Worm (Caenorhabditis elegans) whole organism, L1 larva: ENCODE measurements around the gene col-39.

Experiments
- C04F5.9 ChIP-seq: sonication (generic microtip); optimal IDR thresholded peaks from 2 replicates; lab custom pipeline; 2016; ENCODE audit warnings: missing genetic modification characterization, missing compliant biosample characterization
- C16A3.4 ChIP-seq: fragments of 150-350 bp; optimal IDR thresholded peaks from 2 replicates; lab custom pipeline; 2014; ENCODE audit warnings: missing biosample characterization, missing genetic modification characterization
- C34B4.2 ChIP-seq: sonication (generic microtip); optimal IDR thresholded peaks from 2 replicates; lab custom pipeline; 2017; ENCODE audit warnings: mild to moderate bottlenecking, missing genetic modification characterization, missing compliant biosample characterization
- ama-1 ChIP-seq: fragments of 150-350 bp; optimal IDR thresholded peaks from 2 replicates; lab custom pipeline; 2014
- ceh-8 ChIP-seq: fragments of 200-800 bp; sonication (Bioruptor generic); optimal IDR thresholded peaks from 2 replicates; lab custom pipeline; 2018; ENCODE audit warnings: mild to moderate bottlenecking, missing genetic modification characterization, moderate library complexity, missing compliant biosample characterization
- ceh-88 ChIP-seq: fragments of 200-800 bp; sonication (Bioruptor generic); IDR thresholded peaks from 2 replicates; pipeline ENCODE4 v1.3.6; 2022; ENCODE audit warnings: missing genetic modification characterization, missing compliant biosample characterization
- ceh-90 ChIP-seq: sonication (generic microtip); optimal IDR thresholded peaks from 2 replicates; lab custom pipeline; 2016; ENCODE audit warnings: missing genetic modification characterization, missing compliant biosample characterization
- ces-1 ChIP-seq: fragments of 150-350 bp; optimal IDR thresholded peaks from 2 replicates; lab custom pipeline; 2014; ENCODE audit warnings: missing biosample characterization, missing genetic modification reagents, missing genetic modification characterization
- dsc-1 ChIP-seq: sonication (generic microtip); optimal IDR thresholded peaks from 2 replicates; lab custom pipeline; 2016; ENCODE audit warnings: mild to moderate bottlenecking, missing genetic modification characterization, missing compliant biosample characterization
- efl-3 ChIP-seq: fragments of 200-800 bp; sonication (Bioruptor generic); optimal IDR thresholded peaks from 2 replicates; lab custom pipeline; 2018; ENCODE audit warnings: mild to moderate bottlenecking, missing genetic modification characterization, missing compliant biosample characterization
- egl-27 ChIP-seq, 2 experiments: fragments of 150-350 bp in 1 of 2; sonication (generic microtip); optimal IDR thresholded peaks; 3 replicates each; lab custom pipeline; 2017 to 2018; ENCODE audit warnings: missing biosample characterization in 2 of 2, missing genetic modification characterization in 2 of 2, missing genetic modification reagents in 2 of 2
- ets-5 ChIP-seq: fragments of 200-800 bp; sonication (Bioruptor generic); IDR thresholded peaks from 2 replicates; pipeline ENCODE4 v1.3.6; 2022; ENCODE audit warnings: missing genetic modification characterization, missing compliant biosample characterization
- fkh-4 ChIP-seq: sonication (generic microtip); optimal IDR thresholded peaks from 2 replicates; lab custom pipeline; 2016; ENCODE audit warnings: missing compliant biosample characterization, missing genetic modification characterization, borderline replicate concordance
- fkh-8 ChIP-seq: sonication (generic microtip); optimal IDR thresholded peaks from 2 replicates; lab custom pipeline; 2016; ENCODE audit warnings: mild to moderate bottlenecking, missing genetic modification characterization, missing compliant biosample characterization
- fos-1 ChIP-seq: fragments of 150-350 bp; optimal IDR thresholded peaks from 2 replicates; lab custom pipeline; 2014; ENCODE audit warnings: missing biosample characterization, missing genetic modification characterization
- grh-1 ChIP-seq: fragments of 200-800 bp; sonication (Bioruptor generic); IDR thresholded peaks from 2 replicates; pipeline ENCODE4 v1.3.6; 2022; ENCODE audit warnings: missing genetic modification reagents, missing genetic modification characterization, missing compliant biosample characterization
- hlh-17 ChIP-seq: fragments of 200-800 bp; sonication (Bioruptor generic); optimal IDR thresholded peaks from 2 replicates; lab custom pipeline; 2018; ENCODE audit warnings: missing genetic modification characterization, mild to moderate bottlenecking, missing compliant biosample characterization, moderate library complexity, borderline replicate concordance
- hlh-4 ChIP-seq: sonication (generic microtip); optimal IDR thresholded peaks from 2 replicates; lab custom pipeline; 2016; ENCODE audit warnings: mild to moderate bottlenecking, missing genetic modification characterization, missing compliant biosample characterization
- hpl-2 ChIP-seq: fragments of 150-350 bp; optimal IDR thresholded peaks from 2 replicates; lab custom pipeline; 2014; ENCODE audit warnings: missing biosample characterization, missing genetic modification reagents, missing genetic modification characterization
- irx-1 ChIP-seq: sonication (generic microtip); optimal IDR thresholded peaks from 2 replicates; lab custom pipeline; 2016; ENCODE audit warnings: missing genetic modification characterization, missing compliant biosample characterization
- jun-1 ChIP-seq: fragments of 150-350 bp; optimal IDR thresholded peaks from 2 replicates; lab custom pipeline; 2014; ENCODE audit warnings: missing biosample characterization, missing genetic modification reagents, missing genetic modification characterization
- lin-13 ChIP-seq: fragments of 150-350 bp; optimal IDR thresholded peaks from 2 replicates; lab custom pipeline; 2014; ENCODE audit warnings: missing biosample characterization, missing genetic modification reagents, missing genetic modification characterization
- lin-15B ChIP-seq: fragments of 150-350 bp; sonication (generic microtip); optimal IDR thresholded peaks from 3 replicates; lab custom pipeline; 2014; ENCODE audit warnings: missing biosample characterization, missing genetic modification characterization
- lin-35 ChIP-seq, 2 experiments: fragments of 150-350 bp; optimal IDR thresholded peaks; 2 replicates each; lab custom pipeline; 2014; ENCODE audit warnings: missing biosample characterization in 2 of 2, missing genetic modification characterization in 2 of 2, missing genetic modification reagents in 2 of 2
- lin-39 ChIP-seq: fragments of 150-350 bp; optimal IDR thresholded peaks from 2 replicates; lab custom pipeline; 2014; ENCODE audit warnings: missing biosample characterization, missing genetic modification reagents, missing genetic modification characterization
- lir-3 ChIP-seq: sonication (generic microtip); optimal IDR thresholded peaks from 2 replicates; lab custom pipeline; 2016; ENCODE audit warnings: mild to moderate bottlenecking, missing genetic modification characterization, moderate library complexity, missing compliant biosample characterization; ENCODE audit not compliant: poor library complexity
- mep-1 ChIP-seq: fragments of 150-350 bp; optimal IDR thresholded peaks from 2 replicates; lab custom pipeline; 2014; ENCODE audit warnings: missing biosample characterization, missing genetic modification characterization
- nhr-12 ChIP-seq: sonication (generic microtip); optimal IDR thresholded peaks from 2 replicates; lab custom pipeline; 2017; ENCODE audit warnings: missing biosample characterization, missing genetic modification characterization
- nhr-19 ChIP-seq: fragments of 200-800 bp; sonication (Bioruptor generic); conservative IDR thresholded peaks from 2 replicates; pipeline ENCODE4 v1.3.6; 2022; ENCODE audit warnings: missing genetic modification characterization, missing compliant biosample characterization
- nhr-20 ChIP-seq: sonication (generic microtip); optimal IDR thresholded peaks from 2 replicates; lab custom pipeline; 2016; ENCODE audit warnings: mild to moderate bottlenecking, missing genetic modification characterization, missing compliant biosample characterization
- nhr-237 ChIP-seq: fragments of 150-350 bp; optimal IDR thresholded peaks from 2 replicates; lab custom pipeline; 2014; ENCODE audit warnings: missing biosample characterization, missing genetic modification characterization
- nhr-28 ChIP-seq: fragments of 150-350 bp; optimal IDR thresholded peaks from 2 replicates; lab custom pipeline; 2014; ENCODE audit warnings: missing biosample characterization, missing genetic modification characterization
- nhr-47 ChIP-seq: sonication (generic microtip); optimal IDR thresholded peaks from 2 replicates; lab custom pipeline; 2016; ENCODE audit warnings: mild to moderate bottlenecking, missing genetic modification characterization, moderate library complexity, missing compliant biosample characterization
- nhr-71 ChIP-seq: sonication (generic microtip); optimal IDR thresholded peaks from 2 replicates; lab custom pipeline; 2016; ENCODE audit warnings: mild to moderate bottlenecking, missing genetic modification characterization, moderate library complexity, missing compliant biosample characterization
- nhr-76 ChIP-seq: sonication (generic microtip); optimal IDR thresholded peaks from 2 replicates; lab custom pipeline; 2017; ENCODE audit warnings: missing biosample characterization, missing genetic modification characterization
- nhr-85 ChIP-seq: sonication (generic microtip); peaks from one replicate; lab custom pipeline; 2016; ENCODE audit warnings: missing genetic modification characterization, inconsistent platforms, missing compliant biosample characterization
- nhr-90 ChIP-seq: sonication (generic microtip); optimal IDR thresholded peaks from 2 replicates; lab custom pipeline; 2016; ENCODE audit warnings: mild to moderate bottlenecking, missing genetic modification characterization, missing compliant biosample characterization; ENCODE audit not compliant: poor library complexity
- pax-3 ChIP-seq: fragments of 200-800 bp; sonication (Bioruptor generic); optimal IDR thresholded peaks from 2 replicates; lab custom pipeline; 2018; ENCODE audit warnings: mild to moderate bottlenecking, missing genetic modification characterization, moderate library complexity, missing compliant biosample characterization
- skn-1 ChIP-seq: fragments of 150-350 bp; optimal IDR thresholded peaks from 2 replicates; lab custom pipeline; 2014; ENCODE audit warnings: missing biosample characterization, missing genetic modification characterization
- snpc-4 ChIP-seq: fragments of 150-350 bp; optimal IDR thresholded peaks from 2 replicates; lab custom pipeline; 2014; ENCODE audit warnings: missing biosample characterization, missing genetic modification characterization
- snu-23 ChIP-seq: sonication (generic microtip); optimal IDR thresholded peaks from 2 replicates; lab custom pipeline; 2016; ENCODE audit warnings: missing genetic modification characterization, missing compliant biosample characterization
- sox-4 ChIP-seq: sonication (generic microtip); optimal IDR thresholded peaks from 2 replicates; lab custom pipeline; 2016; ENCODE audit warnings: missing genetic modification characterization, missing compliant biosample characterization
- sptf-1 ChIP-seq: fragments of 150-350 bp; optimal IDR thresholded peaks from 2 replicates; lab custom pipeline; 2014; ENCODE audit warnings: missing biosample characterization, missing genetic modification characterization
- sup-37 ChIP-seq: fragments of 200-800 bp; sonication (Bioruptor generic); optimal IDR thresholded peaks from 2 replicates; lab custom pipeline; 2018; ENCODE audit warnings: mild to moderate bottlenecking, missing genetic modification characterization, missing compliant biosample characterization
- swsn-7 ChIP-seq: sonication (generic microtip); optimal IDR thresholded peaks from 2 replicates; lab custom pipeline; 2016; ENCODE audit warnings: missing genetic modification characterization, missing compliant biosample characterization
- tbx-2 ChIP-seq: sonication (generic microtip); optimal IDR thresholded peaks from 2 replicates; lab custom pipeline; 2016; ENCODE audit warnings: missing genetic modification characterization, missing compliant biosample characterization
- tlp-1 ChIP-seq: fragments of 150-350 bp; optimal IDR thresholded peaks from 2 replicates; lab custom pipeline; 2014; ENCODE audit warnings: missing biosample characterization, missing genetic modification characterization
- unc-130 ChIP-seq: fragments of 150-350 bp; optimal IDR thresholded peaks from 2 replicates; lab custom pipeline; 2017; ENCODE audit warnings: missing biosample characterization, missing genetic modification characterization, inconsistent platforms
- unc-62 ChIP-seq: fragments of 150-350 bp; optimal IDR thresholded peaks from 2 replicates; lab custom pipeline; 2014; ENCODE audit warnings: missing biosample characterization, missing genetic modification reagents, missing genetic modification characterization
- unc-86 ChIP-seq: sonication (generic microtip); optimal IDR thresholded peaks from 2 replicates; lab custom pipeline; 2016; ENCODE audit warnings: missing genetic modification characterization, missing compliant biosample characterization
- unc-98 ChIP-seq: fragments of 200-800 bp; sonication (Bioruptor generic); IDR thresholded peaks from 2 replicates; pipeline ENCODE4 v1.3.6; 2022; ENCODE audit warnings: missing genetic modification characterization, missing compliant biosample characterization
- vab-15 ChIP-seq: sonication (generic microtip); optimal IDR thresholded peaks from 2 replicates; lab custom pipeline; 2017; ENCODE audit warnings: missing genotype, mild to moderate bottlenecking, missing genetic modification characterization, missing compliant biosample characterization
- zag-1 ChIP-seq: fragments of 150-350 bp; optimal IDR thresholded peaks from 2 replicates; lab custom pipeline; 2014; ENCODE audit warnings: missing biosample characterization, missing genetic modification characterization
- zip-4 ChIP-seq: fragments of 200-800 bp; sonication (Bioruptor generic); optimal IDR thresholded peaks from 2 replicates; lab custom pipeline; 2018; ENCODE audit warnings: mild to moderate bottlenecking, missing genetic modification characterization, moderate library complexity, missing compliant biosample characterization

The col-39 gene

ce11 chrII:10730702-10731101 is 26.0 kb downstream of the col-39 start:
- TF ChIP-seq lin-39 (tag; lab: Kevin White, UChicago) (no peak), ceh-90 (no peak), jun-1 (no peak), nhr-28 (tag; lab: Kevin White, UChicago) (no peak), fkh-4 (tag; lab: Kevin White, UChicago) (no peak), swsn-7 (tag; lab: Kevin White, UChicago) (peak; percentile 3), efl-3 (GFP tag; lab: Kevin White, UChicago) (no peak), egl-27 (tag; optimal IDR thresholded peaks at IDR 0.05; lab: Kevin White, UChicago) (no peak), sup-37 (GFP tag; lab: Kevin White, UChicago) (no peak), hlh-4 (tag; lab: Kevin White, UChicago) (peak; percentile 72), sox-4 (tag; lab: Kevin White, UChicago) (no peak), tbx-2 (tag; lab: Kevin White, UChicago) (no peak), lir-3 (tag; lab: Kevin White, UChicago) (no peak), hlh-17 (GFP tag; lab: Kevin White, UChicago) (no peak), C16A3.4 (tag; lab: Kevin White, UChicago) (no peak), nhr-47 (tag; lab: Kevin White, UChicago) (peak; percentile 53), fos-1 (tag; lab: Kevin White, UChicago) (no peak), snpc-4 (tag; lab: Kevin White, UChicago) (no peak), nhr-85 (no peak), fkh-8 (tag; lab: Kevin White, UChicago) (peak; percentile 83), lin-35 (GFP tag; optimal IDR thresholded peaks at IDR 0.05; lab: Kevin White, UChicago) (no peak), lin-13 (no peak), ama-1 (lab: Kevin White, UChicago) (no peak), zag-1 (tag; lab: Kevin White, UChicago) (no peak), dsc-1 (tag; lab: Kevin White, UChicago) (no peak), irx-1 (tag; lab: Kevin White, UChicago) (no peak), nhr-20 (tag; lab: Kevin White, UChicago) (no peak), nhr-76 (tag; lab: Kevin White, UChicago) (no peak), unc-86 (tag; lab: Kevin White, UChicago) (no peak), nhr-90 (tag; lab: Kevin White, UChicago) (no peak), tlp-1 (tag; lab: Kevin White, UChicago) (no peak), nhr-12 (tag; lab: Kevin White, UChicago) (no peak), C34B4.2 (no peak), grh-1 (GFP tag; lab: Robert Waterston, UW) (no peak), lin-15B (tag; lab: Kevin White, UChicago) (no peak), zip-4 (no peak), unc-130 (no peak), ets-5 (GFP tag; lab: Robert Waterston, UW) (no peak), ces-1 (no peak), unc-98 (no peak), sptf-1 (no peak), nhr-71 (tag; lab: Kevin White, UChicago) (peak; percentile 63), nhr-19 (GFP tag; lab: Robert Waterston, UW) (no peak), C04F5.9 (tag; lab: Kevin White, UChicago) (no peak)

- TF ChIP-seq ceh-88 (GFP tag; lab: Robert Waterston, UW) (no peak), sptf-1 (no peak), ceh-8 (GFP tag; lab: Kevin White, UChicago) (no peak), lir-3 (tag; lab: Kevin White, UChicago) (no peak), lin-39 (tag; lab: Kevin White, UChicago) (no peak), mep-1 (no peak), irx-1 (tag; lab: Kevin White, UChicago) (no peak), nhr-237 (tag; lab: Kevin White, UChicago) (no peak), pax-3 (tag; lab: Kevin White, UChicago) (no peak), snu-23 (GFP tag; lab: Kevin White, UChicago) (no peak), jun-1 (no peak), vab-15 (tag; lab: Kevin White, UChicago) (no peak), hpl-2 (GFP tag; lab: Kevin White, UChicago) (no peak), hlh-17 (GFP tag; lab: Kevin White, UChicago) (no peak), unc-62 (GFP tag; lab: Kevin White, UChicago) (no peak), skn-1 (tag; lab: Kevin White, UChicago) (no peak)
- TF ChIP-seq, all 84 proteins: peak for 0
Measured at ce11 chrII:10731552-10731951, 26.8 kb downstream of the col-39 start, which contains the start of gene glb-12. Gene glb-12, minus strand, starts transcription at chrII:10731652.
